Worm (Caenorhabditis elegans): ENCODE results near the gene lim-4.

lim-4 gene

ce11 chrX:3919689-3920088 lies 46.3 kb upstream of the lim-4 start:
- TF ChIP-seq Y75B8A.6 (GFP tag; IDR thresholded peaks at IDR 0.05) (no peak), aha-1 (tag) (peak; percentile 94)

DNA sequence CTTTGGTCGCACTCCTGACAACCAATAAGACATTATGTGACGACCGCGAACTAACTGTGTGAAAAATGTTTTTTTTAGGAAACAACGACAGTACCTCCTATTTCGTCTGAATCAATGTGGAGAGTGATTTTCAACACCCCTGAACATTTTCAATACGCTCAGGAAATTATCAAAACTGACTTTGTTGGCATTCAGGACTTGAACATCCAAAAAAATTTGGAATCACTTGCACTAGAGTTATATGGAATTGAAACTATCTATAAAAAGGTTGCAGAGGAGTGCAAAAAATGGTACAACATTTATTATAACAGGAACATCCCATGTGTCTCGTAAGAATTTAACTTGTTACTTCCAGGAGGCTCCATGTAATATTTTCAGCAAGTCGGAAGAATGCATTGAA lies 44.8 kb upstream of the lim-4 start:
- TF ChIP-seq spr-1 (tag; optimal IDR thresholded peaks at IDR 0.05) (no peak), unc-62 (GFP tag; optimal IDR thresholded peaks at IDR 0.05 in 1 of 2) (peak in 1 of 2 experiments; percentile 64), unc-62 (tag; optimal IDR thresholded peaks at IDR 0.05) (no peak)

DNA sequence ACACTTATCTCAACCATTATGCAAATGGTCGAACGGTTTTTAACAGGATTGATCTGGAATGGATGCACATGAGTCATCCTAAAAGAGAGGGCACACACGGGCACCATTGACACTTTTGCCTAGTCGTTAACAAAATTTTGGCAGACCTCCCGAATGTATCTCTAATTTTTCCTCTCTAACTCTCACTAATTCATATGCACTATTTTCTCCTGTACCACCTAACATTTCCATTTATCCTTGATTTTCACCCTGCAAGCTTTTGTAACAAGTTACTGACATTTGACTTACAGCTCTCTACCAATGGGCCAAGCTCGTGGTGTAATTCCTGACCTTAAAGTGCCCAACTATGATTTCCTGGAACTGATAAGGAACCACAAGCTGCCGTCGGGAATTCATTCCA lies 43.7 kb upstream of the lim-4 start, which contains the start of gene T22B2.3:
TSS of gene T22B2.3 (plus strand) at position 301 of the 400 bp plus-strand sequence.
- no peak for TF ChIP-seq F10B5.3 (tag; optimal IDR thresholded peaks at IDR 0.05)
- TF ChIP-seq nhr-10 (tag; optimal IDR thresholded peaks at IDR 0.05), result no peak
- no peak for TF ChIP-seq gei-8 (GFP tag; optimal IDR thresholded peaks at IDR 0.05)
- no peak for TF ChIP-seq nhr-6 (tag; optimal IDR thresholded peaks at IDR 0.05)
- no peak for TF ChIP-seq jun-1 (tag; optimal IDR thresholded peaks at IDR 0.05)
- TF ChIP-seq hif-1 (tag; optimal IDR thresholded peaks at IDR 0.05), result no peak
- no peak for TF ChIP-seq mxl-3 (GFP tag; optimal IDR thresholded peaks at IDR 0.05)

DNA sequence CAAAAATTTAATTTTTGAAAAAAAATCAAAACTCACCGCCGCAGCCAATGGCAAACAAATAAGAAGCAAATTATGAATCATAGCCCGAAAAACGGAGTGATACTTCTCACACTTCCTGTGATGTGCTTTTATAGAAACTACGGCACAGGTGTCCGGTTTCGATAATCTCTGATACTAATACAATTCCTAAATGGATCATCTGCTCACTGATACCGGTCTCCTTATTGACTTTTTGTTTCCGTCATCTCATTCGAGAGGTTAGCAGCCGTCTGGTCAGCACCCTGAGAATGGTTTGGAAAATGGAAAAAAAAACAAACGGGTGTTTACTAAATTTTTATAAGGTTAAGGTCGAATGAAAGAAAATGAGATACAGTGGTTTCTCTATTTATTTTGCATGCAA lies 42.4 kb upstream of the lim-4 start, which contains the start of gene idpp-9:
TSS of gene idpp-9 (minus strand) at position 101 of the 400 bp plus-strand sequence.
- TF ChIP-seq D1046.2 (GFP tag; IDR thresholded peaks at IDR 0.05), result no peak
- no peak for TF ChIP-seq ceh-62 (tag; optimal IDR thresholded peaks at IDR 0.05)
- no peak for TF ChIP-seq tag-97 (GFP tag; IDR thresholded peaks at IDR 0.05)
- TF ChIP-seq ama-1 (optimal IDR thresholded peaks at IDR 0.05), result no peak
- TF ChIP-seq mes-2 (tag; optimal IDR thresholded peaks at IDR 0.05; ENCODE audit: poor library complexity, severe bottlenecking), result no peak
- TF ChIP-seq nhr-28 (tag; optimal IDR thresholded peaks at IDR 0.05), result no peak
- TF ChIP-seq lin-1 (GFP tag; IDR thresholded peaks at IDR 0.05), result no peak
- no peak for TF ChIP-seq ceh-32 (tag; optimal IDR thresholded peaks at IDR 0.05; ENCODE audit: poor library complexity)
- TF ChIP-seq gei-8 (GFP tag; optimal IDR thresholded peaks at IDR 0.05), result no peak
- TF ChIP-seq aha-1 (tag), result no peak
- TF ChIP-seq egl-27 (tag; optimal IDR thresholded peaks at IDR 0.05), result no peak
- TF ChIP-seq skn-1 (tag; optimal IDR thresholded peaks at IDR 0.05), result no peak
- no peak for TF ChIP-seq pqm-1 (tag; optimal IDR thresholded peaks at IDR 0.05)

DNA sequence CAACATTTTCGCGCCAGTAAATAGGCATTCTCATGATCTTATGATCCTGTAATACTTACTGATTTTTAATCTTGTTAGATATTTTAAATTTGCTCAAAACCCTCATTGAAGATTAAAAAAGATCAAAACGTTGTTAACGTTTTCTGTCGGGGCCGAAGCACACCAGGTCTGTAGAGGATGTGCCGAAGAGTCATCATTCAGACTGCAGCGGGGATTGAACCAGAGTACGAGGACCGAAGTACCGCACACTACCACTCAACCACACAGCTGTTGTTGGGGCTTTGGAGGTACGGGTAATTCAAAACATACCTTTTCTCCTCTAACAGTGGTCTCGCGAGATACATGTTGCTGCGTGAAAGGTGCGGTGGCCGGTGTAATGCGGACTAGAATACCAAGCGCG lies 40.9 kb upstream of the lim-4 start:
- no peak for TF ChIP-seq nhr-237 (tag; optimal IDR thresholded peaks at IDR 0.05)
- TF ChIP-seq hlh-11 (tag; optimal IDR thresholded peaks at IDR 0.05), result no peak
- TF ChIP-seq mes-2 (tag; optimal IDR thresholded peaks at IDR 0.05; ENCODE audit: poor library complexity, severe bottlenecking), result no peak
- TF ChIP-seq saeg-2 (GFP tag; IDR thresholded peaks at IDR 0.05), result no peak
- TF ChIP-seq egl-43 (GFP tag; IDR thresholded peaks at IDR 0.05), result 0 out of 2 replicates have a peak, but pooled peaks have one; percentile 35
- peak; percentile 81 for TF ChIP-seq aha-1 (tag)
- TF ChIP-seq Y75B8A.6 (GFP tag; IDR thresholded peaks at IDR 0.05), result no peak
- TF ChIP-seq lin-1 (GFP tag; IDR thresholded peaks at IDR 0.05), result no peak
- TF ChIP-seq php-3 (GFP tag; IDR thresholded peaks at IDR 0.05), result 0 out of 2 replicates have a peak, but pooled peaks have one; percentile 27
- no peak for TF ChIP-seq zip-11 (GFP tag; IDR thresholded peaks at IDR 0.05)
- no peak for TF ChIP-seq ztf-11 (tag; optimal IDR thresholded peaks at IDR 0.05)
- no peak for TF ChIP-seq ZK337.2 (GFP tag; IDR thresholded peaks at IDR 0.05)
- TF ChIP-seq snpc-1.2 (GFP tag; IDR thresholded peaks at IDR 0.05), result no peak
- peak; percentile 44; the same call in 1 of the 2 replicates for TF ChIP-seq vab-7 (GFP tag; IDR thresholded peaks at IDR 0.05)
- no peak for TF ChIP-seq ceh-28 (tag; optimal IDR thresholded peaks at IDR 0.05)
- no peak for TF ChIP-seq D1046.2 (GFP tag; IDR thresholded peaks at IDR 0.05)
- no peak for TF ChIP-seq dve-1 (tag; optimal IDR thresholded peaks at IDR 0.05; ENCODE audit: insufficient read depth)
- TF ChIP-seq mxl-2 (GFP tag; conservative IDR thresholded peaks at IDR 0.05), result no peak
